Worm (Caenorhabditis elegans) whole organism, young adult: ENCODE measurements around the gene str-207.

Experiments
- B0019.2 ChIP-seq: fragments of 200-800 bp; sonication (Bioruptor generic); conservative IDR thresholded peaks from 2 replicates; pipeline ENCODE4 v1.3.6; 2022; ENCODE audit warnings: missing genetic modification reagents, missing genetic modification characterization, missing compliant biosample characterization
- C06A6.2 ChIP-seq: fragments of 200-800 bp; sonication (Bioruptor generic); conservative IDR thresholded peaks from 2 replicates; pipeline ENCODE4 v1.3.6; 2022; ENCODE audit warnings: missing genetic modification characterization, missing compliant biosample characterization
- F22D6.2 ChIP-seq: sonication (generic microtip); optimal IDR thresholded peaks from 2 replicates; lab custom pipeline; 2016; ENCODE audit warnings: mild to moderate bottlenecking, missing genetic modification characterization, missing compliant biosample characterization
- F23B12.7 ChIP-seq: sonication (generic microtip); optimal IDR thresholded peaks from 2 replicates; lab custom pipeline; 2017; ENCODE audit warnings: missing genetic modification characterization, mild to moderate bottlenecking, missing compliant biosample characterization, antibody characterized with exemption, moderate library complexity; ENCODE audit not compliant: insufficient read depth
- F39B2.1 ChIP-seq: fragments of 200-800 bp; sonication (Bioruptor generic); IDR thresholded peaks from 2 replicates; pipeline ENCODE4 v1.3.6; 2022; ENCODE audit warnings: missing genetic modification reagents, missing genetic modification characterization, missing compliant biosample characterization
- F57A8.1 ChIP-seq: fragments of 200-800 bp; sonication (Bioruptor generic); optimal IDR thresholded peaks from 2 replicates; lab custom pipeline; 2018; ENCODE audit warnings: mild to moderate bottlenecking, missing genetic modification characterization, moderate library complexity, missing compliant biosample characterization
- K11D2.4 ChIP-seq: fragments of 200-800 bp; sonication (Bioruptor generic); IDR thresholded peaks from 2 replicates; pipeline ENCODE4 v1.3.6; 2022; ENCODE audit warnings: missing genetic modification reagents, missing genetic modification characterization, missing compliant biosample characterization
- K12H6.12 ChIP-seq: fragments of 200-800 bp; sonication (Bioruptor generic); optimal IDR thresholded peaks from 2 replicates; lab custom pipeline; 2018; ENCODE audit warnings: mild to moderate bottlenecking, missing genetic modification characterization, missing compliant biosample characterization
- Y79H2A.3 ChIP-seq: fragments of 200-800 bp; sonication (Bioruptor generic); conservative IDR thresholded peaks from 2 replicates; pipeline ENCODE4 v1.3.6; 2022; ENCODE audit warnings: missing genetic modification reagents, missing genetic modification characterization, missing compliant biosample characterization
- Y95B8A.8 ChIP-seq: fragments of 200-800 bp; sonication (Bioruptor generic); IDR thresholded peaks from 2 replicates; pipeline ENCODE4 v1.3.6; 2022; ENCODE audit warnings: missing genetic modification reagents, missing genetic modification characterization, missing compliant biosample characterization
- akir-1 ChIP-seq: fragments of 200-800 bp; sonication (Bioruptor generic); optimal IDR thresholded peaks from 2 replicates; lab custom pipeline; 2018; ENCODE audit warnings: mild to moderate bottlenecking, missing genetic modification characterization, moderate library complexity, missing compliant biosample characterization
- ama-1 ChIP-seq, 3 experiments: fragments of 150-350 bp in 1 of 3; sonication (generic microtip) in 2 of 3; optimal IDR thresholded peaks; 2 replicates each; lab custom pipeline; 2014 to 2018; ENCODE audit warnings: missing biosample characterization in 2 of 3, missing genetic modification characterization in 2 of 3, missing genetic modification reagents in 2 of 3
- aptf-2 ChIP-seq: fragments of 200-800 bp; sonication (Bioruptor generic); conservative IDR thresholded peaks from 2 replicates; pipeline ENCODE4 v1.3.6; 2022; ENCODE audit warnings: missing genetic modification reagents, missing genetic modification characterization, missing compliant biosample characterization
- aptf-3 ChIP-seq: fragments of 200-800 bp; sonication (Bioruptor generic); IDR thresholded peaks from 2 replicates; pipeline ENCODE4 v1.3.6; 2022; ENCODE audit warnings: missing genetic modification characterization, missing compliant biosample characterization
- attf-6 ChIP-seq: fragments of 200-800 bp; sonication (Bioruptor generic); IDR thresholded peaks from 2 replicates; pipeline ENCODE4 v1.3.6; 2022; ENCODE audit warnings: missing genetic modification reagents, missing genetic modification characterization, missing compliant biosample characterization
- cebp-2 ChIP-seq: fragments of 200-800 bp; sonication (Bioruptor generic); IDR thresholded peaks from 2 replicates; pipeline ENCODE4 v1.3.6; 2022; ENCODE audit warnings: missing genetic modification characterization, missing compliant biosample characterization
- chd-7 ChIP-seq: sonication (generic microtip); optimal IDR thresholded peaks from 2 replicates; lab custom pipeline; 2016; ENCODE audit warnings: mild to moderate bottlenecking, missing genetic modification characterization, moderate library complexity, missing compliant biosample characterization
- efl-1 ChIP-seq: fragments of 150-350 bp; optimal IDR thresholded peaks from 2 replicates; lab custom pipeline; 2014; ENCODE audit warnings: missing biosample characterization, missing genetic modification reagents, missing genetic modification characterization
- egl-18 ChIP-seq: fragments of 200-800 bp; sonication (Bioruptor generic); IDR thresholded peaks from 2 replicates; pipeline ENCODE4 v1.3.6; 2022; ENCODE audit warnings: missing genetic modification reagents, missing genetic modification characterization, missing compliant biosample characterization
- ekl-4 ChIP-seq: fragments of 200-800 bp; sonication (Bioruptor generic); IDR thresholded peaks from 2 replicates; pipeline ENCODE4 v1.3.6; 2022; ENCODE audit warnings: missing genetic modification reagents, missing genetic modification characterization, missing compliant biosample characterization
- hmg-1.2 ChIP-seq: fragments of 200-800 bp; sonication (Bioruptor generic); IDR thresholded peaks from 2 replicates; pipeline ENCODE4 v1.3.6; 2022; ENCODE audit warnings: missing genetic modification reagents, missing genetic modification characterization, missing compliant biosample characterization
- hrde-1 ChIP-seq: sonication (generic microtip); optimal IDR thresholded peaks from 2 replicates; lab custom pipeline; 2016; ENCODE audit warnings: missing genetic modification characterization, mild to moderate bottlenecking, missing compliant biosample characterization, moderate library complexity, missing genotype, missing genetic modification reagents, borderline replicate concordance
- lsy-27 ChIP-seq: sonication (generic microtip); optimal IDR thresholded peaks from 2 replicates; lab custom pipeline; 2017; ENCODE audit warnings: missing genetic modification characterization, mild to moderate bottlenecking, missing compliant biosample characterization, antibody characterized with exemption, missing genotype, borderline replicate concordance; ENCODE audit not compliant: insufficient read depth
- madf-3 ChIP-seq: fragments of 200-800 bp; sonication (Bioruptor generic); IDR thresholded peaks from 2 replicates; pipeline ENCODE4 v1.3.6; 2022; ENCODE audit warnings: missing genetic modification reagents, missing genetic modification characterization, missing compliant biosample characterization
- madf-8 ChIP-seq: fragments of 200-800 bp; sonication (Bioruptor generic); conservative IDR thresholded peaks from 2 replicates; pipeline ENCODE4 v1.3.6; 2022; ENCODE audit warnings: missing genetic modification reagents, missing genetic modification characterization, missing compliant biosample characterization
- mxl-1 ChIP-seq: sonication (generic microtip); optimal IDR thresholded peaks from 2 replicates; lab custom pipeline; 2016; ENCODE audit warnings: missing genetic modification characterization, missing compliant biosample characterization
- nfya-2 ChIP-seq: fragments of 200-800 bp; sonication (Bioruptor generic); IDR thresholded peaks from 2 replicates; pipeline ENCODE4 v1.3.6; 2022; ENCODE audit warnings: missing genetic modification reagents, missing genetic modification characterization, missing compliant biosample characterization
- nfyb-1 ChIP-seq: fragments of 200-800 bp; sonication (Bioruptor generic); IDR thresholded peaks from 2 replicates; pipeline ENCODE4 v1.3.6; 2022; ENCODE audit warnings: missing genetic modification reagents, missing genetic modification characterization, missing compliant biosample characterization
- nhr-27 ChIP-seq: fragments of 200-800 bp; sonication (Bioruptor generic); optimal IDR thresholded peaks from 2 replicates; lab custom pipeline; 2018; ENCODE audit warnings: mild to moderate bottlenecking, missing genetic modification characterization, moderate library complexity, missing compliant biosample characterization
- rec-8 ChIP-seq, 2 experiments: sonication (generic microtip); optimal IDR thresholded peaks; 2 replicates each; lab custom pipeline; 2016; ENCODE audit warnings: mild to moderate bottlenecking in 2 of 2, missing genetic modification characterization in 2 of 2, missing genetic modification reagents in 2 of 2, missing genotype in 2 of 2, missing biosample characterization in 1 of 2, missing compliant biosample characterization in 1 of 2, moderate library complexity in 1 of 2
- rpc-1 ChIP-seq, 2 experiments: fragments of 150-350 bp in 1 of 2; sonication (generic microtip) in 1 of 2; optimal IDR thresholded peaks; 2 replicates each; lab custom pipeline; 2014 to 2018; ENCODE audit warnings: missing biosample characterization in 1 of 2, missing genetic modification characterization in 1 of 2, missing genetic modification reagents in 1 of 2, missing genotype in 1 of 2
- sea-2 ChIP-seq: fragments of 200-800 bp; sonication (Bioruptor generic); IDR thresholded peaks from 2 replicates; pipeline ENCODE4 v1.3.6; 2022; ENCODE audit warnings: missing genetic modification characterization, missing compliant biosample characterization
- somi-1 ChIP-seq: fragments of 200-800 bp; sonication (Bioruptor generic); optimal IDR thresholded peaks from 2 replicates; lab custom pipeline; 2018; ENCODE audit warnings: mild to moderate bottlenecking, missing genetic modification characterization, missing compliant biosample characterization
- sptf-2 ChIP-seq: fragments of 200-800 bp; sonication (Bioruptor generic); optimal IDR thresholded peaks from 2 replicates; lab custom pipeline; 2018; ENCODE audit warnings: mild to moderate bottlenecking, missing genetic modification characterization, missing compliant biosample characterization
- unc-130 ChIP-seq: sonication (generic microtip); optimal IDR thresholded peaks from 2 replicates; lab custom pipeline; 2016; ENCODE audit warnings: missing genetic modification reagents, missing genetic modification characterization, missing compliant biosample characterization
- xnd-1 ChIP-seq: sonication (generic microtip); optimal IDR thresholded peaks from 2 replicates; lab custom pipeline; 2016; ENCODE audit warnings: missing genotype, missing genetic modification reagents, missing genetic modification characterization, missing compliant biosample characterization
- ztf-22 ChIP-seq: fragments of 200-800 bp; sonication (Bioruptor generic); optimal IDR thresholded peaks from 2 replicates; lab custom pipeline; 2018; ENCODE audit warnings: mild to moderate bottlenecking, missing genetic modification characterization, moderate library complexity, missing compliant biosample characterization
- ztf-26 ChIP-seq: sonication (generic microtip); optimal IDR thresholded peaks from 2 replicates; lab custom pipeline; 2017; ENCODE audit warnings: missing genetic modification characterization, missing compliant biosample characterization

str-207 gene

DNA sequence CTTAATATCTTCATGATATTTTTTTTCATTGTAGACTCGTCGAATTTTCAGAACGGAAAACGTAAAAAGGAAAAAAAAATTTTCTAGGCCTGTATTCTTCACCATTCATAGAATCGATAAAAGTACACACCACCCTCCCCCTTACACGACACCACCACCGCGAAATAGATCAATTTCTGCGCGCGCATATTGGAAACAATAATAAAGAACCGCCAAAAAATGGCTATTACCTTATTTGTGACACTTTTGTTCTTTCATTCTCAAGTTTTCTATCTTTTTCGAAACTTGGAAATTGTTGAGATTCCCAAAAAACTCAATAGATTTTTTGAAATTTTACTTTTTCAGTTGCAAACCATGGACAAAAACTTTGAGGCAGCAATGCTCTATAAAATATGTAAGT lies 23.6 kb downstream of the str-207 start, which contains the start of gene F26G5.1 (continued):
- TF ChIP-seq madf-8 (GFP tag; lab: Robert Waterston, UW) = peak; percentile 65
- no peak for TF ChIP-seq egl-18
- TF ChIP-seq K11D2.4 (GFP tag; lab: Robert Waterston, UW) = no peak
- TF ChIP-seq ztf-26 (tag; lab: Kevin White, UChicago) = no peak
- TF ChIP-seq ztf-22 (GFP tag; lab: Kevin White, UChicago) = no peak
- TF ChIP-seq aptf-2 = no peak
- TF ChIP-seq rec-8 (tag; optimal IDR thresholded peaks at IDR 0.05; lab: Kevin White, UChicago) = no peak
- peak; percentile 22; the same call in 1 of the 2 replicates for TF ChIP-seq hmg-1.2 (GFP tag; lab: Robert Waterston, UW)
- no peak for TF ChIP-seq F22D6.2 (tag; lab: Kevin White, UChicago)
- TF ChIP-seq nfya-2 = no peak
- no peak for TF ChIP-seq attf-6
- TF ChIP-seq xnd-1 (tag; lab: Kevin White, UChicago) = peak; percentile 26
- TF ChIP-seq hrde-1 (tag; lab: Kevin White, UChicago) = no peak
- TF ChIP-seq Y79H2A.3 (GFP tag; lab: Robert Waterston, UW) = no peak
- no peak for TF ChIP-seq F57A8.1 (GFP tag; lab: Kevin White, UChicago)
- TF ChIP-seq nfyb-1 (GFP tag; lab: Robert Waterston, UW) = no peak
- no peak for TF ChIP-seq ama-1 (optimal IDR thresholded peaks at IDR 0.05; lab: Kevin White, UChicago)
- no peak for TF ChIP-seq ama-1 (GFP tag; optimal IDR thresholded peaks at IDR 0.05; lab: Kevin White, UChicago)
- TF ChIP-seq somi-1 = no peak
- TF ChIP-seq cebp-2 (GFP tag; lab: Robert Waterston, UW) = no peak
- TF ChIP-seq Y95B8A.8 = no peak
- no peak for TF ChIP-seq madf-3
- TF ChIP-seq mxl-1 (tag; lab: Kevin White, UChicago) = no peak
- no peak for TF ChIP-seq aptf-3 (GFP tag; lab: Robert Waterston, UW)
- no peak for TF ChIP-seq chd-7 (tag; lab: Kevin White, UChicago)
- no peak for TF ChIP-seq sea-2
- no peak for TF ChIP-seq rpc-1 (optimal IDR thresholded peaks at IDR 0.05; lab: Kevin White, UChicago)
- no peak for TF ChIP-seq rpc-1 (tag; optimal IDR thresholded peaks at IDR 0.05; lab: Kevin White, UChicago)
- no peak for TF ChIP-seq F23B12.7 (tag; lab: Kevin White, UChicago)
- no peak for TF ChIP-seq unc-130
- peak; percentile 75 for TF ChIP-seq efl-1

ce11 chrV:4977539-4977938 lies 26.0 kb downstream of the str-207 start:
- TF ChIP-seq ekl-4 (GFP tag; lab: Robert Waterston, UW) = no peak
- TF ChIP-seq K12H6.12 (tag; lab: Kevin White, UChicago) = no peak
- TF ChIP-seq hrde-1 (tag; lab: Kevin White, UChicago) = no peak
- TF ChIP-seq lsy-27 (tag; lab: Kevin White, UChicago) = no peak
- no peak for TF ChIP-seq akir-1
- TF ChIP-seq F39B2.1 (GFP tag; lab: Robert Waterston, UW) = no peak
- TF ChIP-seq B0019.2 (GFP tag; lab: Robert Waterston, UW) = no peak
- no peak for TF ChIP-seq sptf-2 (GFP tag; lab: Kevin White, UChicago)
- no peak for TF ChIP-seq nhr-27 (tag; lab: Kevin White, UChicago)
- no peak for TF ChIP-seq C06A6.2
